Fruit fly (Drosophila melanogaster): Measurements from ENCODE around the gene CG6441.

DNA sequence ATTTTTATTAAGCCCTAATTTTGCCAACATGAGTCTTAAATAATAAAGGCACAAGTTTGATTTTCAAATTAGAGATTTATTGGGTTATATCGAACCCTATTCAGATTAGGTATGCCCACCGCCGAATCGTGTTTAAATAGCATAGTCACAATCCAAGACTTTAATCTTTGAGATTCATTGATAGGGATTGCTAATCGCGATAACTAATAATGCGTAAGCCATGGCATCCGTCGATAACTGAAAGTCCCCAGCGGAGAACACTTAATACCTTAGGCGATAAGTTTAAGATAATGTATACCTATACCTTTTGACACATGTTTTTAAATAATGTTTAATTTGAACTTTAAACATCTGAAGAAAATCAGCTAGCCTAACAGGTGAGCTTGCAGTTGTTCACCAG is 39.0 kb upstream of the CG6441 start:
- TF ChIP-seq Myc (optimal IDR thresholded peaks at IDR 0.05) (no peak), h (optimal IDR thresholded peaks at IDR 0.05) (no peak), Sin3A (optimal IDR thresholded peaks at IDR 0.05) (no peak), psq (optimal IDR thresholded peaks at IDR 0.05) (no peak)

Measured in Kc167 (cell line).